Fruit fly (Drosophila melanogaster): ENCODE measurements around the gene Vha26.

Gene Vha26

DNA sequence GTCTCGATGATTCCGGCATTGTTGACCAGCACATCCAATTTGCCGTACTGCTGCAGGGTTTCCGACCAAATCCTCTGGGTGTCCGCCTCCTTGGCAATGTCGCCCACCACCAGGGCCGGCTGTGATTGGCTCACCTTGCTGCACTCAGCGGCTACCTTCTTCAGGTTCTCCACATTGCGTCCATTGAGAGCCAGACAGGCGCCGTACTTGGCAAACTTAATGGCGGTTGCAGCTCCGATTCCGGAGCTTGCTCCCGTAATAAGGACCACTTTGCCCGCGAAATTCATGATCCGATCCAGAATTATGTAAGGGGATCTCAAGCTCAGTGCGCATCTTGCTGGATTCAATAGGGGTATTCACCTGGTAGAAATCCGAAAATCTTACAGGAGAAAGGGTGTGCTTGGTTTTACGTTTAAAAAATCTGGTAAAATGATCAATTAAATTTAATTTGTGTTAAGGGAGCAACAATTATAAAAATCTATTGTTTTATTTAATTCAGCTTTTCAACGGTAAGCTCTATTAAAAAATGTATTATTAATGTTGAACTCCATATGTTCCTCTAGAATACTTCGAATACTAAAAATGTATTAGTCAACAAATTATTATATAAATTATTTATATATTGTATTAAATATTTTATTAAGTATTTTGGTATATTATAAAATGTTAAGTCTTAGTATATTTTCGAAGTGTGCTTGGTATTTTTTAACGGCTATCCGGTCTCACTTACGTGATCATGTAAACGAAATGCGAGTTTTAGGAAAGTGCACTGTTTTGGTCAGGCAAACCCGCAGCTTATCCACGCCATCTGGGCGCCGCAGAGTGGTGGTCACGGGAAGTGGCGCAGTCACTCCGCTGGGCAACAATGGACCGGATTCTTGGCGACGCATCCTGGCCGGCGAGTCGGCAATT lies 45.2 kb downstream of the Vha26 start, which contains the start of the genes CG31548 and CG12170:
CG31548 (minus strand) TSS at position 334 of the 912 bp plus-strand sequence.
CG12170 (plus strand) TSS at position 716 of the 912 bp plus-strand sequence.
- no peak for TF ChIP-seq CG8478 (optimal IDR thresholded peaks at IDR 0.05)
- no peak for TF ChIP-seq CTCF (optimal IDR thresholded peaks at IDR 0.05)

DNA sequence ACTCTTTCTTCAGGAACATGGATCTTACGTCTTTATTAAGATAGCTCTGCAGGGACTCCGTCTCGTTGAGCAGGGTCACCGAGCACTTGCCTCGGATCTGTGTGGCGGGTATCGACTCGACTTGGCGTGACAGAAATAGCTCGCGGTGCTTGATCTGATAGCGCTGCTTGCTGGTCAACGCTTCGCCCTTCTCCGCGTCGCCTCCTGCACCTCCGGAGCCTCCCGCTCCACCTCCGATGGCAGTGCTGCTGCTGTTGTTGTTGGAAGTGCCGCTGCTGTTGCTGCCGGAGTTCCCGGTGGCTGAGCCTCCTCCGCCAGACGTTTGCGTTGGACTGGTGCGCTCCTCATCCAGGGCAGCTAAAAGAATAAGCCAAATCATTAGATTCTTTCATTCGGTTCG lies 51.9 kb downstream of the Vha26 start:
- TF ChIP-seq CG8478 (optimal IDR thresholded peaks at IDR 0.05) (no peak), CTCF (optimal IDR thresholded peaks at IDR 0.05) (no peak)
